Fruit fly (Drosophila melanogaster): ENCODE measurements around the gene Cpr65Eb.

The Cpr65Eb gene

dm6 chr3L:7133699-7134655 lies 45.4 kb upstream of the Cpr65Eb start, which contains the start of gene melt (continued):
- TF ChIP-seq CG3726 (GFP tag; IDR thresholded peaks at IDR 0.05) (no peak), zen2 (GFP tag; IDR thresholded peaks at IDR 0.05; ENCODE audit: partially characterized antibody) (peak; percentile 19; the same call in 1 of the 3 replicates), sd (tag; optimal IDR thresholded peaks at IDR 0.05) (peak; percentile 74), CG7556 (GFP tag; optimal IDR thresholded peaks at IDR 0.05) (peak; percentile 94), CG30431 (GFP tag; optimal IDR thresholded peaks at IDR 0.05) (peak; percentile 74), bab2 (GFP tag; optimal IDR thresholded peaks at IDR 0.05) (peak; percentile 87), Ets97D (GFP tag; optimal IDR thresholded peaks at IDR 0.05) (peak; percentile 87), Sry-δ (GFP tag; optimal IDR thresholded peaks at IDR 0.05) (peak; percentile 50), CG17359 (tag; optimal IDR thresholded peaks at IDR 0.05) (peak; percentile 77), CG5180 (GFP tag; optimal IDR thresholded peaks at IDR 0.05) (peak; percentile 74), CG34376 (GFP tag; optimal IDR thresholded peaks at IDR 0.05) (peak; percentile 75), gce (GFP tag; IDR thresholded peaks at IDR 0.05) (peak; percentile 35; the same call in 1 of the 3 replicates), prd (optimal IDR thresholded peaks at IDR 0.05) (no peak), prd (GFP tag; IDR thresholded peaks at IDR 0.05) (peak; percentile 88), ERR (GFP tag; optimal IDR thresholded peaks at IDR 0.05) (peak; percentile 76), CG9215 (GFP tag; IDR thresholded peaks at IDR 0.05) (peak; percentile 86), pum (GFP tag; optimal IDR thresholded peaks at IDR 0.05) (peak; percentile 85), CG7357 (GFP tag; IDR thresholded peaks at IDR 0.05) (peak; percentile 77), slou (GFP tag; optimal IDR thresholded peaks at IDR 0.05) (peak; percentile 78), jigr1 (GFP tag; IDR thresholded peaks at IDR 0.05) (0 out of 3 replicates have a peak, but pooled peaks have one; percentile 66), kni (GFP tag; optimal IDR thresholded peaks at IDR 0.05) (peak; percentile 72), CG17612 (GFP tag; IDR thresholded peaks at IDR 0.05) (peak; percentile 73; the same call in 1 of the 2 replicates), trh (GFP tag; optimal IDR thresholded peaks at IDR 0.05) (peak; percentile 66), CTCF (GFP tag; optimal IDR thresholded peaks at IDR 0.05) (peak; percentile 31), CG9932 (GFP tag; IDR thresholded peaks at IDR 0.05) (peak; percentile 78), CG11085 (GFP tag; IDR thresholded peaks at IDR 0.05) (peak; percentile 48), gem (tag; optimal IDR thresholded peaks at IDR 0.05) (peak; percentile 94), jumu (GFP tag; optimal IDR thresholded peaks at IDR 0.05) (peak; percentile 80), CG13775 (GFP tag; optimal IDR thresholded peaks at IDR 0.05) (peak; percentile 91), TFAM (GFP tag; optimal IDR thresholded peaks at IDR 0.05) (peak; percentile 35), Hsf (GFP tag; optimal IDR thresholded peaks at IDR 0.05) (peak; percentile 92), ATbp (GFP tag; optimal IDR thresholded peaks at IDR 0.05) (peak; percentile 81), CG10274 (GFP tag; optimal IDR thresholded peaks at IDR 0.05) (peak; percentile 82), her (GFP tag; optimal IDR thresholded peaks at IDR 0.05) (peak; percentile 67), Lhr (GFP tag; optimal IDR thresholded peaks at IDR 0.05) (peak; percentile 72), MBD-R2 (GFP tag; IDR thresholded peaks at IDR 0.05) (peak; percentile 36; the same call in 1 of the 2 replicates), Vsx1 (GFP tag; optimal IDR thresholded peaks at IDR 0.05) (peak; percentile 75), Dbx (GFP tag; IDR thresholded peaks at IDR 0.05) (peak; percentile 72), CG8281 (tag; optimal IDR thresholded peaks at IDR 0.05) (peak; percentile 67), CG1024 (GFP tag; IDR thresholded peaks at IDR 0.05) (no peak), Atf3 (GFP tag; optimal IDR thresholded peaks at IDR 0.05) (peak; percentile 77), Ets65A (GFP tag) (peak; percentile 98), Dref (GFP tag; IDR thresholded peaks at IDR 0.05) (0 out of 2 replicates have a peak, but pooled peaks have one; percentile 31), CG10959 (GFP tag; IDR thresholded peaks at IDR 0.05) (peak; percentile 61; the same call in 1 of the 2 replicates), Atf6 (GFP tag; IDR thresholded peaks at IDR 0.05) (peak; percentile 85), Dad (GFP tag; optimal IDR thresholded peaks at IDR 0.05) (peak; percentile 87), ci (GFP tag; IDR thresholded peaks at IDR 0.05) (peak; percentile 51), sens (GFP tag) (peak; percentile 99), CG1529 (GFP tag; optimal IDR thresholded peaks at IDR 0.05) (peak; percentile 88), bigmax (GFP tag; optimal IDR thresholded peaks at IDR 0.05) (no peak)

All from whole organism, embryonic.